Worm (Caenorhabditis elegans) whole organism, young adult: ENCODE measurements around the gene F11A5.5.

Source experiments
- C06A6.2 ChIP-seq: fragments of 200-800 bp; sonication (Bioruptor generic); conservative IDR thresholded peaks from 2 replicates; pipeline ENCODE4 v1.3.6; 2022; ENCODE audit warnings: missing genetic modification characterization, missing compliant biosample characterization
- Y79H2A.3 ChIP-seq: fragments of 200-800 bp; sonication (Bioruptor generic); conservative IDR thresholded peaks from 2 replicates; pipeline ENCODE4 v1.3.6; 2022; ENCODE audit warnings: missing genetic modification reagents, missing genetic modification characterization, missing compliant biosample characterization
- egl-18 ChIP-seq: fragments of 200-800 bp; sonication (Bioruptor generic); IDR thresholded peaks from 2 replicates; pipeline ENCODE4 v1.3.6; 2022; ENCODE audit warnings: missing genetic modification reagents, missing genetic modification characterization, missing compliant biosample characterization
- egl-44 ChIP-seq: fragments of 200-800 bp; sonication (Bioruptor generic); IDR thresholded peaks from 2 replicates; pipeline ENCODE4 v1.3.6; 2022; ENCODE audit warnings: missing genetic modification reagents, missing genetic modification characterization, missing compliant biosample characterization
- hlh-26 ChIP-seq: fragments of 200-800 bp; sonication (Bioruptor generic); conservative IDR thresholded peaks from 2 replicates; pipeline ENCODE4 v1.3.6; 2022; ENCODE audit warnings: missing genetic modification reagents, missing genetic modification characterization, missing compliant biosample characterization
- lir-1 ChIP-seq: fragments of 200-800 bp; sonication (Bioruptor generic); conservative IDR thresholded peaks from 2 replicates; pipeline ENCODE4 v1.3.6; 2022; ENCODE audit warnings: missing genetic modification reagents, missing genetic modification characterization, missing compliant biosample characterization
- nfya-1 ChIP-seq: sonication (generic microtip); optimal IDR thresholded peaks from 2 replicates; lab custom pipeline; 2017; ENCODE audit warnings: antibody characterized with exemption, missing compliant biosample characterization, missing genetic modification characterization, borderline replicate concordance; ENCODE audit not compliant: insufficient read depth
- pha-4 ChIP-seq: fragments of 150-350 bp; sonication (generic microtip); optimal IDR thresholded peaks from 2 replicates; lab custom pipeline; 2014; ENCODE audit warnings: missing biosample characterization, missing genetic modification reagents, missing genetic modification characterization
- sdz-38 ChIP-seq: sonication (generic microtip); optimal IDR thresholded peaks from 2 replicates; lab custom pipeline; 2016; ENCODE audit warnings: missing genotype, missing genetic modification characterization, missing compliant biosample characterization
- snpc-1.1 ChIP-seq: sonication (generic microtip); optimal IDR thresholded peaks from 2 replicates; lab custom pipeline; 2017; ENCODE audit warnings: missing genetic modification characterization, mild to moderate bottlenecking, missing compliant biosample characterization, antibody characterized with exemption, moderate library complexity, missing genotype, missing genetic modification reagents; ENCODE audit not compliant: insufficient read depth
- snpc-4 ChIP-seq, 5 experiments: fragments of 150-350 bp in 1 of 5; sonication (generic microtip) in 4 of 5; optimal IDR thresholded peaks; 2 replicates each; lab custom pipeline; 2014 to 2018; ENCODE audit warnings: missing genetic modification characterization in 5 of 5, missing biosample characterization in 3 of 5, antibody characterized with exemption in 2 of 5, mild to moderate bottlenecking in 2 of 5, missing compliant biosample characterization in 2 of 5, missing genotype in 2 of 5, moderate library complexity in 2 of 5, missing genetic modification reagents in 1 of 5
- unc-130 ChIP-seq: sonication (generic microtip); optimal IDR thresholded peaks from 2 replicates; lab custom pipeline; 2016; ENCODE audit warnings: missing genetic modification reagents, missing genetic modification characterization, missing compliant biosample characterization
- unc-62 ChIP-seq: fragments of 150-350 bp; optimal IDR thresholded peaks from 2 replicates; lab custom pipeline; 2014; ENCODE audit warnings: missing biosample characterization, missing genetic modification reagents, missing genetic modification characterization
- ztf-18 ChIP-seq: sonication (generic microtip); optimal IDR thresholded peaks from 2 replicates; lab custom pipeline; 2016; ENCODE audit warnings: missing genotype, mild to moderate bottlenecking, missing genetic modification characterization, missing compliant biosample characterization

DNA sequence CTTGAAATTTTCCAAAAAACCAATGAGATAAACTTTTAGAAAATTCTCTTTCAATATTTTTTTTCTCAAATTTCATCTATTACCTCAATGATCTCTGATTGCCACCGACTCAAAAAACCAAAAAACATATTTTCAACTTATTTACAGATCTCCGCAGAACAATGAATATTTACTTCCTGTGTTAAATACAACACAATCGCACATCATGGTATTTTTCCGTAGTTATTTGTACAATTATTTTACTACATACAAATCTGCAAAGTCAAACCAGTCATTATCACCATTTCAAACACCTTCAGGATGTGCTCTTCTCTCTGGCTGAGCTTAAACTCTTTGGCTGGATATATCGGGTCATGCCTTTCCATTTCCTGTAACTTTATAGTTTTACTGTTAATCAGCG is 32.2 kb upstream of the F11A5.5 start, which contains the start of gene str-108:
- TF ChIP-seq egl-44 (GFP tag; lab: Robert Waterston, UW) (no peak), nfya-1 (tag; lab: Kevin White, UChicago) (no peak), snpc-4 (GFP tag; optimal IDR thresholded peaks at IDR 0.05; lab: Kevin White, UChicago) (no peak), snpc-4 (tag; optimal IDR thresholded peaks at IDR 0.05; lab: Kevin White, UChicago) (no peak), unc-62 (no peak), unc-130 (GFP tag; lab: Kevin White, UChicago) (no peak), sdz-38 (no peak), hlh-26 (no peak), pha-4 (tag; lab: Kevin White, UChicago) (no peak), C06A6.2 (GFP tag; lab: Robert Waterston, UW) (no peak), egl-18 (GFP tag; lab: Robert Waterston, UW) (no peak), Y79H2A.3 (GFP tag; lab: Robert Waterston, UW) (no peak), ztf-18 (tag; lab: Kevin White, UChicago) (no peak), snpc-1.1 (no peak), lir-1 (no peak)
